Worm (Caenorhabditis elegans) whole organism, L2 larva: ENCODE measurements around the gene spp-29.

ENCODE experiments used
- R02D3.7 ChIP-seq: fragments of 150-350 bp; optimal IDR thresholded peaks from 2 replicates; lab custom pipeline; 2014; ENCODE audit warnings: missing biosample characterization, missing genetic modification characterization
- aly-2 ChIP-seq: fragments of 150-350 bp; optimal IDR thresholded peaks from 2 replicates; lab custom pipeline; 2014; ENCODE audit warnings: missing biosample characterization, missing genetic modification characterization
- ceh-16 ChIP-seq: fragments of 150-350 bp; optimal IDR thresholded peaks from 2 replicates; lab custom pipeline; 2014; ENCODE audit warnings: missing biosample characterization, missing genetic modification characterization
- lin-39 ChIP-seq: fragments of 150-350 bp; optimal IDR thresholded peaks from 2 replicates; lab custom pipeline; 2014; ENCODE audit warnings: missing biosample characterization, missing genetic modification reagents, missing genetic modification characterization
- mdl-1 ChIP-seq, 2 experiments: fragments of 150-350 bp in 1 of 2; sonication (generic microtip) in 1 of 2; optimal IDR thresholded peaks; 2 replicates each; lab custom pipeline; 2017; ENCODE audit warnings: missing biosample characterization in 2 of 2, missing genetic modification characterization in 2 of 2
- nhr-10 ChIP-seq: sonication (generic microtip); optimal IDR thresholded peaks from 2 replicates; lab custom pipeline; 2017; ENCODE audit warnings: missing biosample characterization, missing genetic modification characterization
- nhr-11 ChIP-seq: fragments of 150-350 bp; optimal IDR thresholded peaks from 2 replicates; lab custom pipeline; 2014; ENCODE audit warnings: missing biosample characterization, missing genetic modification characterization
- nhr-12 ChIP-seq: fragments of 150-350 bp; optimal IDR thresholded peaks from 2 replicates; lab custom pipeline; 2014; ENCODE audit warnings: missing biosample characterization, missing genetic modification characterization
- sem-4 ChIP-seq: fragments of 150-350 bp; optimal IDR thresholded peaks from 2 replicates; lab custom pipeline; 2014; ENCODE audit warnings: missing biosample characterization, missing genetic modification reagents, missing genetic modification characterization
- sma-3 ChIP-seq: sonication (generic microtip); optimal IDR thresholded peaks from 2 replicates; lab custom pipeline; 2016; ENCODE audit warnings: missing genetic modification reagents, missing genetic modification characterization, missing compliant biosample characterization
- unc-39 ChIP-seq: fragments of 150-350 bp; optimal IDR thresholded peaks from 2 replicates; lab custom pipeline; 2014; ENCODE audit warnings: missing biosample characterization, missing genetic modification characterization
- unc-55 ChIP-seq: fragments of 150-350 bp; sonication (generic microtip); optimal IDR thresholded peaks from 3 replicates; lab custom pipeline; 2014; ENCODE audit warnings: missing biosample characterization, missing genetic modification reagents, missing genetic modification characterization
- ztf-11 ChIP-seq: sonication (generic microtip); optimal IDR thresholded peaks from 2 replicates; lab custom pipeline; 2017; ENCODE audit warnings: missing biosample characterization, missing genetic modification characterization

DNA sequence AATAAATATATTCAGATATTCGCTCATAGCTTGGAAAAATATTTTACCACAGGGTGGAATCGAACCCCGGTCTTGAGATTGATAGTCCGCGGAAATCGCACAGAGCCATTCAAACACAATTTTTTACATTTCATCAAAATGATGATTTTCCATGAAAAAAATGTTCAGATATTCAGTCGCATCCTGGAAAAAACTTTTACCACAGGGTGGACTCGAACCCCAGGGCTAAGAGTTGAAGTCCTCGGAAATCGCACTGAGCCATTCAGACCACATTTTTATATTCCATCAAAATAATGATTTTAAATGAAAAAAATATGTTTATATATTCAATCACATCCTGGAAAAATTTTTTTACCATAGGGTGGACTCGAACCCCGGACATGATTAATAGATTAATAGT is 25.9 kb upstream of the spp-29 start:
- TF ChIP-seq unc-39 (tag; lab: Kevin White, UChicago) (no peak), aly-2 (tag; lab: Kevin White, UChicago) (no peak), ztf-11 (tag; lab: Kevin White, UChicago) (no peak), ceh-16 (tag; lab: Kevin White, UChicago) (no peak), nhr-10 (tag; lab: Kevin White, UChicago) (no peak), nhr-12 (tag; lab: Kevin White, UChicago) (no peak), sma-3 (GFP tag; lab: Kevin White, UChicago) (no peak), R02D3.7 (tag; lab: Kevin White, UChicago) (no peak), unc-55 (GFP tag; lab: Kevin White, UChicago) (no peak), sem-4 (tag; lab: Kevin White, UChicago) (no peak), mdl-1 (tag; optimal IDR thresholded peaks at IDR 0.05; lab: Kevin White, UChicago) (no peak), lin-39 (no peak), nhr-11 (tag; lab: Kevin White, UChicago) (no peak)
